Fruit fly (Drosophila melanogaster) whole organism: ENCODE results near the gene trbd.

Experiments used
- CG8478 ChIP-seq: fragments of >200 bp; optimal IDR thresholded peaks from 2 replicates; lab custom pipeline; 2018; ENCODE audit warnings: inconsistent platforms
- Dll ChIP-seq: fragments of >200 bp; optimal IDR thresholded peaks from 2 replicates; lab custom pipeline; 2017
- EcR ChIP-seq, 2 experiments: fragments of >200 bp; optimal IDR thresholded peaks; 2 replicates each; lab custom pipeline; 2017; ENCODE audit warnings: missing biosample characterization in 2 of 2, missing genetic modification characterization in 2 of 2, missing genetic modification reagents in 2 of 2
- pan ChIP-seq: fragments of >200 bp; optimal IDR thresholded peaks from 2 replicates; lab custom pipeline; 2017
- psq ChIP-seq: fragments of >200 bp; optimal IDR thresholded peaks from 2 replicates; lab custom pipeline; 2017
- usp ChIP-seq: fragments of >200 bp; optimal IDR thresholded peaks from 2 replicates; lab custom pipeline; 2017; ENCODE audit warnings: missing biosample characterization, missing genetic modification characterization, mixed read lengths

DNA sequence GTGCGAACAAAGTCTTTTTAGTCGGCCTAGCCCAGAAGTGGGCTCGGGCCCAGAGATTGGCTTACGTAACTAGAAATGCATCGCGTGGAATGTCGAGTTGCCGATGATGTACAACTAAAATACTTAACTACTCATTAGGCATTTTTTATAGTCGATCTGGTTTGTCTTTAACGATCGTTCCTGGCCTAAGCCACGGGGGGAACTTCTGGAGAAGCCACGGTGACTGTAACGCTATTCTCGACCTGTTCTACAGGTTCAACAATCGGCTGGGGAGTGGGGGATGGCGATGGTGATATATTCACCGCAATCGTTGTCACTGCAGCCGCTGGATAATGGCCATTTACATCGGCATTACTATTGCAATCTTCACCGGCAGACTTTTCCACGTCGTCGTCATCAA lies 35.4 kb upstream of the trbd start, which contains the start of gene CG34409:
- TF ChIP-seq Dll (lab: Kevin White, UChicago) (no peak), pan (no peak), usp (GFP tag; lab: Kevin White, UChicago) (no peak), psq (lab: Kevin White, UChicago) (no peak), CG8478 (lab: Kevin White, UChicago) (no peak), EcR (GFP tag; optimal IDR thresholded peaks at IDR 0.05; lab: Kevin White, UChicago) (no peak)
